Worm (Caenorhabditis elegans): Measurements from ENCODE around the gene srg-66.

The srg-66 gene

ce11 chrV:5509966-5510365 is 27.8 kb upstream of the srg-66 start:
- TF ChIP-seq nhr-80 (tag; optimal IDR thresholded peaks at IDR 0.05) = peak; percentile 78
- no peak for TF ChIP-seq ZK185.1 (tag; optimal IDR thresholded peaks at IDR 0.05; ENCODE audit: poor library complexity, severe bottlenecking)
- peak; percentile 31 for TF ChIP-seq ztf-18 (tag; optimal IDR thresholded peaks at IDR 0.05)

ce11 chrV:5509134-5509533 is 26.9 kb upstream of the srg-66 start:
- no peak for TF ChIP-seq C06A6.2 (GFP tag; conservative IDR thresholded peaks at IDR 0.05)
- TF ChIP-seq rpc-1 (optimal IDR thresholded peaks at IDR 0.05) = no peak
- no peak for TF ChIP-seq rpc-1 (tag; optimal IDR thresholded peaks at IDR 0.05)
- TF ChIP-seq hmg-1.2 (GFP tag; IDR thresholded peaks at IDR 0.05) = no peak
- TF ChIP-seq lin-26 (GFP tag; IDR thresholded peaks at IDR 0.05) = no peak

ce11 chrV:5504807-5505442 is 22.7 kb upstream of the srg-66 start, which contains the start of the genes dnj-19 and nhr-47:
TSS of gene dnj-19 (minus strand) at chrV:5504857.
TSS of gene nhr-47 (plus strand) at chrV:5505253.
- TF ChIP-seq madf-8 (GFP tag; conservative IDR thresholded peaks at IDR 0.05) (peak; percentile 75), ceh-27 (GFP tag; optimal IDR thresholded peaks at IDR 0.05) (peak; percentile 87), madf-3 (GFP tag; IDR thresholded peaks at IDR 0.05) (peak; percentile 91), ztf-22 (GFP tag; optimal IDR thresholded peaks at IDR 0.05) (no peak), F37B4.10 (GFP tag; IDR thresholded peaks at IDR 0.05) (no peak), F49E8.2 (tag; optimal IDR thresholded peaks at IDR 0.05; ENCODE audit: insufficient read depth) (peak; percentile 58), F22D6.2 (tag; optimal IDR thresholded peaks at IDR 0.05) (peak; percentile 62), ztf-26 (tag; optimal IDR thresholded peaks at IDR 0.05) (peak; percentile 91), F55B11.4 (tag; optimal IDR thresholded peaks at IDR 0.05; ENCODE audit: borderline replicate concordance, insufficient read depth) (no peak), lsy-27 (tag; optimal IDR thresholded peaks at IDR 0.05; ENCODE audit: borderline replicate concordance, insufficient read depth) (no peak), B0336.3 (GFP tag; IDR thresholded peaks at IDR 0.05) (peak; percentile 95), Y53F4B.3 (GFP tag; IDR thresholded peaks at IDR 0.05) (no peak), snpc-4 (GFP tag; optimal IDR thresholded peaks at IDR 0.05) (peak; percentile 52), snpc-4 (tag; optimal IDR thresholded peaks at IDR 0.05) (peak in 3 of 4 experiments; percentile 76 to 84 (median 78)), somi-1 (GFP tag; optimal IDR thresholded peaks at IDR 0.05) (peak; percentile 55), snpc-3.4 (tag; optimal IDR thresholded peaks at IDR 0.05) (peak; percentile 42), K12H6.12 (tag; optimal IDR thresholded peaks at IDR 0.05) (peak; percentile 73), Y53G8AR.9 (GFP tag; conservative IDR thresholded peaks at IDR 0.05) (peak; percentile 96), akir-1 (GFP tag; optimal IDR thresholded peaks at IDR 0.05) (no peak), sdz-38 (tag; optimal IDR thresholded peaks at IDR 0.05) (no peak), Y95B8A.8 (GFP tag; IDR thresholded peaks at IDR 0.05) (0 out of 2 replicates have a peak, but pooled peaks have one; percentile 32), snpc-1.3 (tag; optimal IDR thresholded peaks at IDR 0.05; ENCODE audit: insufficient read depth) (no peak), C17E4.6 (GFP tag; IDR thresholded peaks at IDR 0.05) (peak; percentile 91), bed-1 (GFP tag; IDR thresholded peaks at IDR 0.05) (no peak), aptf-3 (GFP tag; IDR thresholded peaks at IDR 0.05) (no peak), let-526 (GFP tag; IDR thresholded peaks at IDR 0.05) (0 out of 2 replicates have a peak, but pooled peaks have one; percentile 21), B0019.2 (GFP tag; conservative IDR thresholded peaks at IDR 0.05) (0 out of 2 replicates have a peak, but pooled peaks have one; percentile 41), F57C9.4 (tag; optimal IDR thresholded peaks at IDR 0.05) (no peak), Y67H2A.10 (GFP tag; conservative IDR thresholded peaks at IDR 0.05) (peak; percentile 70), lir-1 (GFP tag; conservative IDR thresholded peaks at IDR 0.05) (peak; percentile 85), nhr-27 (tag; optimal IDR thresholded peaks at IDR 0.05) (peak; percentile 30), T07F8.4 (tag; optimal IDR thresholded peaks at IDR 0.05) (no peak), B0261.1 (tag; optimal IDR thresholded peaks at IDR 0.05) (no peak), F52B5.7 (tag; optimal IDR thresholded peaks at IDR 0.05) (no peak), unc-62 (GFP tag; optimal IDR thresholded peaks at IDR 0.05) (no peak), lin-54 (GFP tag; optimal IDR thresholded peaks at IDR 0.05) (peak; percentile 91), tlf-1 (GFP tag; optimal IDR thresholded peaks at IDR 0.05) (peak; percentile 85)

All from whole organism, young adult.